Worm (Caenorhabditis elegans) whole organism, late embryonic: ENCODE measurements around the gene F44F4.15.

Experiments used
- F13H6.1 ChIP-seq: sonication (generic microtip); optimal IDR thresholded peaks from 2 replicates; lab custom pipeline; 2016; ENCODE audit warnings: missing genetic modification characterization, missing compliant biosample characterization
- T23F11.4 ChIP-seq: fragments of 200-800 bp; sonication (Bioruptor generic); optimal IDR thresholded peaks from 2 replicates; lab custom pipeline; 2018; ENCODE audit warnings: mild to moderate bottlenecking, missing genetic modification characterization, missing compliant biosample characterization
- Y22D7AL.16 ChIP-seq: sonication (generic microtip); optimal IDR thresholded peaks from 2 replicates; lab custom pipeline; 2016; ENCODE audit warnings: missing genetic modification characterization, missing compliant biosample characterization
- ahr-1 ChIP-seq: sonication (generic microtip); optimal IDR thresholded peaks from 2 replicates; lab custom pipeline; 2016; ENCODE audit warnings: missing genetic modification characterization, missing compliant biosample characterization
- ceh-14 ChIP-seq: sonication (generic microtip); optimal IDR thresholded peaks from 2 replicates; lab custom pipeline; 2016; ENCODE audit warnings: missing genotype, missing genetic modification characterization, missing compliant biosample characterization
- ceh-18 ChIP-seq: sonication (generic microtip); optimal IDR thresholded peaks from 2 replicates; lab custom pipeline; 2016; ENCODE audit warnings: missing genetic modification characterization, missing compliant biosample characterization
- ceh-19 ChIP-seq: fragments of 200-800 bp; sonication (Bioruptor generic); optimal IDR thresholded peaks from 2 replicates; lab custom pipeline; 2018; ENCODE audit warnings: mild to moderate bottlenecking, missing genetic modification characterization, missing compliant biosample characterization
- ceh-2 ChIP-seq: sonication (generic microtip); optimal IDR thresholded peaks from 2 replicates; lab custom pipeline; 2016; ENCODE audit warnings: missing genotype, missing genetic modification characterization, missing compliant biosample characterization
- ceh-24 ChIP-seq: sonication (generic microtip); optimal IDR thresholded peaks from 2 replicates; lab custom pipeline; 2016; ENCODE audit warnings: mild to moderate bottlenecking, missing genetic modification characterization, missing compliant biosample characterization
- ceh-30 ChIP-seq: fragments of 150-350 bp; optimal IDR thresholded peaks from 2 replicates; lab custom pipeline; 2014; ENCODE audit warnings: missing biosample characterization, missing genetic modification characterization
- ceh-31 ChIP-seq: sonication (generic microtip); optimal IDR thresholded peaks from 2 replicates; lab custom pipeline; 2016; ENCODE audit warnings: missing genetic modification characterization, missing compliant biosample characterization
- ceh-34 ChIP-seq: sonication (generic microtip); optimal IDR thresholded peaks from 2 replicates; lab custom pipeline; 2016; ENCODE audit warnings: mild to moderate bottlenecking, missing genetic modification characterization, missing compliant biosample characterization
- ceh-48 ChIP-seq: sonication (generic microtip); optimal IDR thresholded peaks from 2 replicates; lab custom pipeline; 2016; ENCODE audit warnings: missing genetic modification characterization, inconsistent platforms, missing compliant biosample characterization
- ceh-6 ChIP-seq: fragments of 200-800 bp; sonication (Bioruptor generic); optimal IDR thresholded peaks from 2 replicates; lab custom pipeline; 2018; ENCODE audit warnings: mild to moderate bottlenecking, missing genetic modification characterization, missing compliant biosample characterization
- ceh-9 ChIP-seq: sonication (generic microtip); optimal IDR thresholded peaks from 2 replicates; lab custom pipeline; 2016; ENCODE audit warnings: mild to moderate bottlenecking, missing genetic modification characterization, inconsistent platforms, missing compliant biosample characterization
- che-1 ChIP-seq: sonication (generic microtip); optimal IDR thresholded peaks from 2 replicates; lab custom pipeline; 2016; ENCODE audit warnings: mild to moderate bottlenecking, missing genetic modification characterization, missing compliant biosample characterization
- dve-1 ChIP-seq: sonication (generic microtip); optimal IDR thresholded peaks from 2 replicates; lab custom pipeline; 2017; ENCODE audit warnings: antibody characterized with exemption, mild to moderate bottlenecking, missing genetic modification characterization, missing compliant biosample characterization
- elt-2 ChIP-seq: sonication (generic microtip); optimal IDR thresholded peaks from 2 replicates; lab custom pipeline; 2016; ENCODE audit warnings: missing genetic modification reagents, missing genetic modification characterization, missing compliant biosample characterization
- eyg-1 ChIP-seq: sonication (generic microtip); optimal IDR thresholded peaks from 2 replicates; lab custom pipeline; 2016; ENCODE audit warnings: missing genotype, missing genetic modification characterization, missing compliant biosample characterization
- fax-1 ChIP-seq: sonication (generic microtip); optimal IDR thresholded peaks from 2 replicates; lab custom pipeline; 2016; ENCODE audit warnings: missing genotype, missing genetic modification characterization, missing compliant biosample characterization
- fkh-10 ChIP-seq: fragments of 150-350 bp; optimal IDR thresholded peaks from 2 replicates; lab custom pipeline; 2014; ENCODE audit warnings: missing biosample characterization, missing genetic modification reagents, missing genetic modification characterization
- gmeb-2 ChIP-seq: sonication (generic microtip); optimal IDR thresholded peaks from 2 replicates; lab custom pipeline; 2016; ENCODE audit warnings: missing genetic modification characterization, inconsistent platforms, missing compliant biosample characterization
- hlh-13 ChIP-seq: fragments of 200-800 bp; sonication (Bioruptor generic); optimal IDR thresholded peaks from 2 replicates; lab custom pipeline; 2018; ENCODE audit warnings: mild to moderate bottlenecking, missing genetic modification characterization, missing compliant biosample characterization
- hlh-15 ChIP-seq: sonication (generic microtip); optimal IDR thresholded peaks from 2 replicates; lab custom pipeline; 2016; ENCODE audit warnings: missing genetic modification characterization, missing compliant biosample characterization
- hlh-6 ChIP-seq: sonication (generic microtip); optimal IDR thresholded peaks from 2 replicates; lab custom pipeline; 2016; ENCODE audit warnings: missing genotype, missing genetic modification characterization, missing compliant biosample characterization
- hlh-8 ChIP-seq: sonication (generic microtip); optimal IDR thresholded peaks from 2 replicates; lab custom pipeline; 2016; ENCODE audit warnings: missing genotype, missing genetic modification characterization, missing compliant biosample characterization
- lin-11 ChIP-seq: fragments of 200-800 bp; sonication (Bioruptor generic); optimal IDR thresholded peaks from 2 replicates; lab custom pipeline; 2018; ENCODE audit warnings: mild to moderate bottlenecking, missing genetic modification characterization, missing compliant biosample characterization
- mec-3 ChIP-seq: sonication (generic microtip); optimal IDR thresholded peaks from 2 replicates; lab custom pipeline; 2016; ENCODE audit warnings: borderline replicate concordance, missing genetic modification characterization, missing compliant biosample characterization
- nhr-11 ChIP-seq: fragments of 150-350 bp; optimal IDR thresholded peaks from 2 replicates; lab custom pipeline; 2014; ENCODE audit warnings: missing biosample characterization, missing genetic modification characterization
- nhr-232 ChIP-seq: sonication (generic microtip); optimal IDR thresholded peaks from 2 replicates; lab custom pipeline; 2016; ENCODE audit warnings: missing genetic modification characterization, missing compliant biosample characterization
- npax-4 ChIP-seq: sonication (generic microtip); optimal IDR thresholded peaks from 2 replicates; lab custom pipeline; 2016; ENCODE audit warnings: missing genetic modification characterization, missing compliant biosample characterization
- odd-2 ChIP-seq: sonication (generic microtip); optimal IDR thresholded peaks from 2 replicates; lab custom pipeline; 2017; ENCODE audit warnings: antibody characterized with exemption, mild to moderate bottlenecking, missing genetic modification characterization, missing compliant biosample characterization
- pat-9 ChIP-seq: fragments of 200-800 bp; sonication (Bioruptor generic); optimal IDR thresholded peaks from 2 replicates; lab custom pipeline; 2018; ENCODE audit warnings: mild to moderate bottlenecking, missing genetic modification characterization, moderate library complexity, missing compliant biosample characterization
- pax-1 ChIP-seq: fragments of 150-350 bp; optimal IDR thresholded peaks from 2 replicates; lab custom pipeline; 2014; ENCODE audit warnings: missing biosample characterization, missing genetic modification characterization
- pha-2 ChIP-seq: sonication (generic microtip); optimal IDR thresholded peaks from 2 replicates; lab custom pipeline; 2017; ENCODE audit warnings: mild to moderate bottlenecking, missing genetic modification characterization, missing compliant biosample characterization
- pqm-1 ChIP-seq: sonication (generic microtip); optimal IDR thresholded peaks from 2 replicates; lab custom pipeline; 2016; ENCODE audit warnings: missing genetic modification characterization, missing compliant biosample characterization
- pros-1 ChIP-seq: fragments of 150-350 bp; optimal IDR thresholded peaks from 2 replicates; lab custom pipeline; 2014; ENCODE audit warnings: missing biosample characterization, missing genetic modification reagents, missing genetic modification characterization
- rnt-1 ChIP-seq: sonication (generic microtip); optimal IDR thresholded peaks from 2 replicates; lab custom pipeline; 2016; ENCODE audit warnings: missing genetic modification characterization, missing compliant biosample characterization
- sox-2 ChIP-seq: fragments of 200-800 bp; sonication (Bioruptor generic); IDR thresholded peaks from 2 replicates; pipeline ENCODE4 v1.3.6; 2022; ENCODE audit warnings: missing genetic modification reagents, missing genetic modification characterization, missing compliant biosample characterization
- sox-4 ChIP-seq: sonication (generic microtip); optimal IDR thresholded peaks from 2 replicates; lab custom pipeline; 2017; ENCODE audit warnings: mild to moderate bottlenecking, missing genetic modification characterization, inconsistent platforms, missing compliant biosample characterization
- unc-3 ChIP-seq, 2 experiments: fragments of 200-800 bp in 1 of 2; sonication (Bioruptor generic) in 1 of 2; sonication (generic microtip) in 1 of 2; conservative IDR thresholded peaks in 1 of 2; optimal IDR thresholded peaks in 1 of 2; 2 replicates each; pipeline versions ENCODE4 v1.3.6 to Lab custom; 2016 to 2022; ENCODE audit warnings: missing compliant biosample characterization in 2 of 2, missing genetic modification characterization in 2 of 2, missing genetic modification reagents in 1 of 2
- unc-55 ChIP-seq: sonication (generic microtip); optimal IDR thresholded peaks from 2 replicates; lab custom pipeline; 2017; ENCODE audit warnings: missing biosample characterization, missing genetic modification reagents, missing genetic modification characterization
- unc-86 ChIP-seq: sonication (generic microtip); optimal IDR thresholded peaks from 2 replicates; lab custom pipeline; 2016; ENCODE audit warnings: missing genetic modification characterization, missing compliant biosample characterization

Gene F44F4.15

DNA sequence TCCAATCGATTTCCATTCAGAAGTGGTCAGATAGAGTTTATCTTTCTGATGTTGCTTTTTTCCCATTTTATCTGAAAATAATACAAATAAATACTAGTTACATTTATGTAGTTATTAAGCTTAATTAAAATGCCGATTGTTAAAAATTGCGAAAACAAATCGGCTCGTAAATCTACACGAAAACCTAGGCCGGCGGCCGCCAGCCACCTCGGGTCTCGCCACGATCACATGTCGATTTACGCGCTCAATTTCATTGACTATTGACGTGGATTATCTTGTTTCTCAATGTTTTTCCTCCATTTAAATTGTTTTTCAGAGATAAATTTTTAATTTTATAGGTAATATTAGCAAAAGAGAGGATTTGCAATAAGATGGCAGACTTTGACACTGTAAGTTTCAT lies 41.9 kb upstream of the F44F4.15 start, which contains the start of the genes cyn-4 and copz-1 (continued):
- TF ChIP-seq hlh-13 (GFP tag; lab: Kevin White, UChicago) (no peak), unc-55 (GFP tag; lab: Kevin White, UChicago) (no peak), npax-4 (tag; lab: Kevin White, UChicago) (no peak), ahr-1 (tag; lab: Kevin White, UChicago) (no peak), dve-1 (tag; lab: Kevin White, UChicago) (no peak), ceh-19 (GFP tag; lab: Kevin White, UChicago) (peak; percentile 14), mec-3 (tag; lab: Kevin White, UChicago) (no peak), pros-1 (tag; lab: Kevin White, UChicago) (no peak), pat-9 (tag; lab: Kevin White, UChicago) (no peak), hlh-6 (tag; lab: Kevin White, UChicago) (no peak), fax-1 (tag; lab: Kevin White, UChicago) (no peak), ceh-31 (tag; lab: Kevin White, UChicago) (peak; percentile 94), pha-2 (no peak), nhr-11 (no peak), nhr-232 (tag; lab: Kevin White, UChicago) (no peak), gmeb-2 (tag; lab: Kevin White, UChicago) (no peak), unc-3 (GFP tag; conservative IDR thresholded peaks at IDR 0.05; lab: Robert Waterston, UW) (0 out of 2 replicates have a peak, but pooled peaks have one; percentile 17), unc-3 (tag; optimal IDR thresholded peaks at IDR 0.05; lab: Kevin White, UChicago) (no peak), ceh-48 (tag; lab: Kevin White, UChicago) (no peak), fkh-10 (GFP tag; lab: Kevin White, UChicago) (no peak), Y22D7AL.16 (tag; lab: Kevin White, UChicago) (no peak), ceh-14 (tag; lab: Kevin White, UChicago) (peak; percentile 69), rnt-1 (tag; lab: Kevin White, UChicago) (peak; percentile 41), eyg-1 (tag; lab: Kevin White, UChicago) (peak; percentile 10), T23F11.4 (GFP tag; lab: Kevin White, UChicago) (no peak), lin-11 (tag; lab: Kevin White, UChicago) (no peak), unc-86 (tag; lab: Kevin White, UChicago) (no peak), pqm-1 (no peak), hlh-15 (tag; lab: Kevin White, UChicago) (no peak), ceh-30 (tag; lab: Kevin White, UChicago) (no peak), odd-2 (tag; lab: Kevin White, UChicago) (no peak), ceh-34 (tag; lab: Kevin White, UChicago) (peak; percentile 38), elt-2 (tag; lab: Kevin White, UChicago) (peak; percentile 65), sox-2 (GFP tag; lab: Robert Waterston, UW) (no peak)

DNA sequence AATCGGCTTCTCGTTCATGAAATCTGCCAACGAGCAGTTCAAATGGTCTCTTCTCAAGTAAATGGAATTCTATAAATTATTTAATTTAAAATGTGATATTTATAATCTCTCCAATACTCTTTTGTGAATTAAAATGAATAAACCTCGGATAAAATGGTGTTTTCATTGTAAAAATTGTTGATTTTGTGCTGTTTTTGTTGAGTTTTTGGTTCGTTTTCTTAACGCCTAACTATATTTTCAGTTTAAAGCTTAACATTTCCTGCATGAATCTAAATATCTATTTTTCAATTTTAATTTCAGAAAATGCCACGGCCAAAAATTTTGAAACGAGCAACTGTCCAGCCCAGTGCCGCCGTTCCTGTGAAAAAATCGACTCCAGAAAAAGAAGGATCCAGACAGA lies 40.8 kb upstream of the F44F4.15 start, which contains the start of gene orc-2:
TSS of gene orc-2 (plus strand) at position 301 of the 400 bp plus-strand sequence.
- TF ChIP-seq unc-55 (GFP tag; lab: Kevin White, UChicago) = no peak
- no peak for TF ChIP-seq fkh-10 (GFP tag; lab: Kevin White, UChicago)
- TF ChIP-seq pax-1 (tag; lab: Kevin White, UChicago) = no peak
- TF ChIP-seq che-1 = no peak
- TF ChIP-seq ceh-6 (GFP tag; lab: Kevin White, UChicago) = no peak
- no peak for TF ChIP-seq pros-1 (tag; lab: Kevin White, UChicago)
- no peak for TF ChIP-seq hlh-8
- no peak for TF ChIP-seq hlh-13 (GFP tag; lab: Kevin White, UChicago)
- no peak for TF ChIP-seq ceh-18 (tag; lab: Kevin White, UChicago)
- no peak for TF ChIP-seq lin-11 (tag; lab: Kevin White, UChicago)
- TF ChIP-seq F13H6.1 = no peak
- no peak for TF ChIP-seq ceh-2 (tag; lab: Kevin White, UChicago)
- TF ChIP-seq mec-3 (tag; lab: Kevin White, UChicago) = no peak
- TF ChIP-seq ceh-24 (tag; lab: Kevin White, UChicago) = no peak
- TF ChIP-seq unc-86 (tag; lab: Kevin White, UChicago) = no peak
- TF ChIP-seq ceh-9 (tag; lab: Kevin White, UChicago) = no peak
- no peak for TF ChIP-seq sox-4 (tag; lab: Kevin White, UChicago)
- no peak for TF ChIP-seq ahr-1 (tag; lab: Kevin White, UChicago)
- no peak for TF ChIP-seq sox-2 (GFP tag; lab: Robert Waterston, UW)
- no peak for TF ChIP-seq hlh-15 (tag; lab: Kevin White, UChicago)
